Worm (Caenorhabditis elegans) whole organism, early embryonic: ENCODE data around the gene gcy-19.

Experiments
- B0310.2 ChIP-seq: sonication (generic microtip); optimal IDR thresholded peaks from 2 replicates; lab custom pipeline; 2016; ENCODE audit warnings: mild to moderate bottlenecking, missing genetic modification characterization, missing compliant biosample characterization
- F13C5.2 ChIP-seq: sonication (generic microtip); optimal IDR thresholded peaks from 2 replicates; lab custom pipeline; 2017; ENCODE audit warnings: mild to moderate bottlenecking, missing genetic modification characterization, inconsistent platforms, missing compliant biosample characterization
- aly-1 ChIP-seq: sonication (generic microtip); optimal IDR thresholded peaks from 2 replicates; lab custom pipeline; 2016; ENCODE audit warnings: missing genetic modification characterization, missing compliant biosample characterization
- ama-1 ChIP-seq: fragments of 150-350 bp; optimal IDR thresholded peaks from 2 replicates; lab custom pipeline; 2014
- ceh-36 ChIP-seq: sonication (generic microtip); optimal IDR thresholded peaks from 2 replicates; lab custom pipeline; 2016; ENCODE audit warnings: missing genetic modification characterization, inconsistent platforms, missing compliant biosample characterization
- flt-1 ChIP-seq: fragments of 200-800 bp; sonication (Bioruptor generic); IDR thresholded peaks from 2 replicates; pipeline ENCODE4 v1.3.6; 2022; ENCODE audit warnings: missing genetic modification characterization, missing compliant biosample characterization
- hmg-4 ChIP-seq: fragments of 200-800 bp; sonication (Bioruptor generic); optimal IDR thresholded peaks from 2 replicates; lab custom pipeline; 2018; ENCODE audit warnings: mild to moderate bottlenecking, missing genetic modification characterization, missing compliant biosample characterization
- hnd-1 ChIP-seq: sonication (generic microtip); optimal IDR thresholded peaks from 2 replicates; lab custom pipeline; 2016; ENCODE audit warnings: missing genetic modification characterization, missing compliant biosample characterization
- scrt-1 ChIP-seq: fragments of 200-800 bp; sonication (Bioruptor generic); IDR thresholded peaks from 2 replicates; pipeline ENCODE4 v1.3.6; 2022; ENCODE audit warnings: missing genetic modification characterization, missing compliant biosample characterization
- sea-1 ChIP-seq: fragments of 200-800 bp; sonication (Bioruptor generic); conservative IDR thresholded peaks from 2 replicates; pipeline ENCODE4 v1.3.6; 2022; ENCODE audit warnings: missing genetic modification characterization, missing compliant biosample characterization

DNA sequence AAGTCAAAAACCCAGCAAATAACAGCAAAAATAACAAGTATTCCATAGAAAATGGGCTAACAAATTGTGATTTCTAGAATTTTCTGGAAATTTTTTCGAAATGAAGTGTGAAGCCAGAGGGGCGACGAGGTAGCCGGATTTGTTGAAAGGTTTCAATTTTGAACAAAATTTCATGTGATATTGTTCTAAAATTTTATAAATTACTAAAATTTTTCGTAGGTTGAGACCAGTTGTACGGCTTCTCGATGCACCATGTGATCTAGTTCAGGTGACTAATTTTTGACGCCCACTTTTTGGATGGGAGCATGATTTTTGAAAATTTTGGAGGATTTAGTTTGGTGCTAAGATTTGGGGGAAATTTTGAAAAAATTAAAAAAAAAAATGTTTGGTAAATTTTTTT, at the start of gene gcy-19:
- TF ChIP-seq ama-1 (no peak), B0310.2 (tag; lab: Kevin White, UChicago) (no peak), ceh-36 (tag; lab: Kevin White, UChicago) (no peak), hmg-4 (GFP tag; lab: Kevin White, UChicago) (no peak), aly-1 (tag; lab: Kevin White, UChicago) (no peak), flt-1 (no peak), hnd-1 (tag; lab: Kevin White, UChicago) (no peak), scrt-1 (no peak), F13C5.2 (no peak), sea-1 (GFP tag; lab: Robert Waterston, UW) (no peak)
